Worm (Caenorhabditis elegans) whole organism, L4/young adult: ENCODE data around the gene Y57G7A.11.

Experiments
- dao-5 ChIP-seq: sonication (generic microtip); optimal IDR thresholded peaks from 2 replicates; lab custom pipeline; 2016; ENCODE audit warnings: missing genotype, missing genetic modification characterization, moderate library complexity, missing compliant biosample characterization
- him-1 ChIP-seq: sonication (generic microtip); optimal IDR thresholded peaks from 2 replicates; lab custom pipeline; 2016; ENCODE audit warnings: missing genotype, missing genetic modification reagents, missing genetic modification characterization, missing compliant biosample characterization

DNA sequence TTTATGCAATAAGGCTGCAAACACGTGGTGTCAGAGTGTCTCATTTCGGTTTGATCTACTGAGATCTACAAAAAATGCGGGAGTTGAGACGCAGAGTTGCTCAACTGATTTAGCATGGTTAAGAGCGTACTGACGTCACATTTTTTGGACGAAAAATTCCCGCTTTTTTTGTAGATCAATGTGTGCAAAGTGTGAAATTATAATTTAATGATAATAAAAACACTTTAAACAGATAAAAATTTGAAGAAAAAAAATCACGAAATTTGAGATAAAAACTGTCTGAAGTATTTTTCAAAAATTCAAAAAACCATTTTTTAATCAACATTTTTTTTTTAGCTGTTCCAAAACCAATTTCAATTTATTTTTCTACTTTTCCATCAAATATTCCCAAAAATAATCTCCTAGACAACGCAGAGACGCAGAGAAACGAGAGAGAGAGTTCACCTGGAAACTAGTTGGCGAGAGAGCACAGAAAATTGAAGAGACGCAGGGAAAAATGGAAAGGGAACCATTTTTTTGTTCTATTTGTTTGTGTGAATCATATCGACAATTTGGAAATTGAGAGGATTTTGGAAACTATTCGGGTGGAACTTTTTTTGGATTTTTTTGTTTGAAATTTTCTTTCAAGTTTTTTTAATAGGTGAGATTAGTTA is 20.5 kb upstream of the Y57G7A.11 start:
- TF ChIP-seq him-1 (tag; lab: Kevin White, UChicago) (no peak), dao-5 (tag; lab: Kevin White, UChicago) (no peak)
